Fruit fly (Drosophila melanogaster): ENCODE data around the gene CG13042.
A peak's percentile ranks its signal among the peaks of the same experiment; 100 is the strongest.

The CG13042 gene

dm6 chr3L:16308380-16308779 is at the start of gene CG13042:
TSS of gene CG13042 (minus strand) at chr3L:16308480.
- TF ChIP-seq D19B (GFP tag; optimal IDR thresholded peaks at IDR 0.05) (no peak), Gug (GFP tag; IDR thresholded peaks at IDR 0.05) (0 out of 4 replicates have a peak, but pooled peaks have one; percentile 2), CG32772 (GFP tag; IDR thresholded peaks at IDR 0.05) (no peak)

dm6 chr3L:16357860-16358259 is 49.6 kb upstream of the CG13042 start:
- TF ChIP-seq CG2120 (GFP tag; optimal IDR thresholded peaks at IDR 0.05) (peak; percentile 11), CG17912 (GFP tag; optimal IDR thresholded peaks at IDR 0.05) (no peak), row (GFP tag; IDR thresholded peaks at IDR 0.05) (0 out of 3 replicates have a peak, but pooled peaks have one; percentile 20), CG6813 (GFP tag; optimal IDR thresholded peaks at IDR 0.05) (no peak), ssp (GFP tag; IDR thresholded peaks at IDR 0.05) (no peak), rib (GFP tag; IDR thresholded peaks at IDR 0.05) (no peak), Med (GFP tag) (peak; percentile 74), CG8924 (tag; optimal IDR thresholded peaks at IDR 0.05) (no peak), sens (GFP tag) (peak; percentile 11), chif (GFP tag; optimal IDR thresholded peaks at IDR 0.05) (no peak), Taf1 (GFP tag; IDR thresholded peaks at IDR 0.05) (0 out of 2 replicates have a peak, but pooled peaks have one; percentile 20)

dm6 chr3L:16357187-16357728 is 49.0 kb upstream of the CG13042 start:
- TF ChIP-seq trem (tag; optimal IDR thresholded peaks at IDR 0.05): no peak
- TF ChIP-seq CG7839 (tag; optimal IDR thresholded peaks at IDR 0.05): no peak
- TF ChIP-seq CG14441 (GFP tag; IDR thresholded peaks at IDR 0.05): 0 out of 2 replicates have a peak, but pooled peaks have one; percentile 34
- TF ChIP-seq Nf-YC (tag; optimal IDR thresholded peaks at IDR 0.05): no peak
- no peak for TF ChIP-seq HLH3B (GFP tag; IDR thresholded peaks at IDR 0.05)
- TF ChIP-seq sob (GFP tag; IDR thresholded peaks at IDR 0.05): no peak
- TF ChIP-seq stc (GFP tag; IDR thresholded peaks at IDR 0.05): no peak
- TF ChIP-seq Pdp1 (GFP tag; optimal IDR thresholded peaks at IDR 0.05): peak in 1 of 2 experiments; percentile 90
- no peak for TF ChIP-seq repo (GFP tag; optimal IDR thresholded peaks at IDR 0.05)
- TF ChIP-seq CG13123 (GFP tag; optimal IDR thresholded peaks at IDR 0.05): no peak
- no peak for TF ChIP-seq her (GFP tag; optimal IDR thresholded peaks at IDR 0.05)
- no peak for TF ChIP-seq CG6654 (GFP tag; optimal IDR thresholded peaks at IDR 0.05)
- TF ChIP-seq nom (GFP tag; optimal IDR thresholded peaks at IDR 0.05): no peak
- TF ChIP-seq bbx (GFP tag; IDR thresholded peaks at IDR 0.05; ENCODE audit: partially characterized antibody): no peak
- no peak for TF ChIP-seq gcm2 (GFP tag; optimal IDR thresholded peaks at IDR 0.05)

- peak; percentile 99 for TF ChIP-seq sug (tag; optimal IDR thresholded peaks at IDR 0.05)
- TF ChIP-seq Rfx (GFP tag; IDR thresholded peaks at IDR 0.05): no peak
- TF ChIP-seq Neu2 (GFP tag; optimal IDR thresholded peaks at IDR 0.05; ENCODE audit: borderline replicate concordance): no peak
- TF ChIP-seq Pdp1 (GFP tag; optimal IDR thresholded peaks at IDR 0.05): peak in 1 of 2 experiments; percentile 49
- no peak for TF ChIP-seq dmrt11E (tag; optimal IDR thresholded peaks at IDR 0.05)
- TF ChIP-seq klu (GFP tag; IDR thresholded peaks at IDR 0.05): no peak
- no peak for TF ChIP-seq zfh1 (GFP tag; IDR thresholded peaks at IDR 0.05)
- TF ChIP-seq CG8388 (GFP tag; optimal IDR thresholded peaks at IDR 0.05): no peak
- no peak for TF ChIP-seq Asciz (GFP tag; optimal IDR thresholded peaks at IDR 0.05)
- peak; percentile 50; the same call in 1 of the 2 replicates for TF ChIP-seq Atf6 (GFP tag; IDR thresholded peaks at IDR 0.05)
- peak; percentile 97 for TF ChIP-seq CG13894 (tag; optimal IDR thresholded peaks at IDR 0.05)
- TF ChIP-seq CG11504 (tag; optimal IDR thresholded peaks at IDR 0.05): no peak
- no peak for TF ChIP-seq CG11560 (tag; IDR thresholded peaks at IDR 0.05)
- TF ChIP-seq yki (optimal IDR thresholded peaks at IDR 0.05): no peak
- TF ChIP-seq CG11456 (GFP tag; IDR thresholded peaks at IDR 0.05): no peak
- TF ChIP-seq chinmo (GFP tag; IDR thresholded peaks at IDR 0.05; ENCODE audit: partially characterized antibody): peak; percentile 83; the same call in 2 of the 4 replicates
- TF ChIP-seq exex (tag; optimal IDR thresholded peaks at IDR 0.05): peak; percentile 87
- TF ChIP-seq tap (tag; optimal IDR thresholded peaks at IDR 0.05): no peak
- no peak for TF ChIP-seq pum (GFP tag; optimal IDR thresholded peaks at IDR 0.05)
Observed at dm6 chr3L:16356171-16356765, 48.0 kb upstream of the CG13042 start.
